Fruit fly (Drosophila melanogaster) whole organism, wandering third instar larva: Measurements from ENCODE around the gene CG6296.

Source experiments
- Abd-B ChIP-seq: fragments of >200 bp; optimal IDR thresholded peaks from 2 replicates; lab custom pipeline; 2017; ENCODE audit warnings: missing biosample characterization, missing genetic modification characterization
- CG32264 ChIP-seq: fragments of 200-800 bp; sonication (Bioruptor generic); optimal IDR thresholded peaks from 2 replicates; lab custom pipeline; 2016; ENCODE audit warnings: missing biosample characterization, missing genetic modification characterization
- CG9705 ChIP-seq: fragments of 200-800 bp; sonication (Bioruptor generic); optimal IDR thresholded peaks from 2 replicates; lab custom pipeline; 2018; ENCODE audit warnings: missing biosample characterization, mild to moderate bottlenecking, missing genetic modification characterization
- CrebA ChIP-seq: fragments of 200-800 bp; sonication (Bioruptor generic); optimal IDR thresholded peaks from 2 replicates; lab custom pipeline; 2016; ENCODE audit warnings: missing biosample characterization, mild to moderate bottlenecking, missing genetic modification characterization, borderline replicate concordance
- Dfd ChIP-seq: fragments of >200 bp; optimal IDR thresholded peaks from 2 replicates; lab custom pipeline; 2017; ENCODE audit warnings: missing biosample characterization, missing genetic modification characterization
- Dif ChIP-seq: fragments of 200-275, 200-300 bp; sonication (Bioruptor generic); optimal IDR thresholded peaks from 2 replicates; lab custom pipeline; 2018; ENCODE audit warnings: missing biosample characterization, missing genetic modification characterization; ENCODE audit not compliant: partially characterized antibody
- GATAd ChIP-seq: sonication (Bioruptor generic); optimal IDR thresholded peaks from 2 replicates; lab custom pipeline; 2016; ENCODE audit warnings: missing biosample characterization, missing genetic modification characterization
- HLH106 ChIP-seq: fragments of 200-800 bp; optimal IDR thresholded peaks from 3 replicates; lab custom pipeline; 2019; ENCODE audit warnings: missing biosample characterization, mild to moderate bottlenecking, missing genetic modification characterization, moderate library complexity
- Hnf4 ChIP-seq: fragments of 200-800 bp; sonication (Bioruptor generic); optimal IDR thresholded peaks from 2 replicates; lab custom pipeline; 2016; ENCODE audit warnings: missing biosample characterization, mild to moderate bottlenecking, missing genetic modification characterization
- Hr78 ChIP-seq: fragments of >200 bp; optimal IDR thresholded peaks from 2 replicates; lab custom pipeline; 2017; ENCODE audit warnings: missing biosample characterization, missing genetic modification characterization
- Hr83 ChIP-seq: fragments of 200-300 bp; sonication (Bioruptor generic); optimal IDR thresholded peaks from 2 replicates; lab custom pipeline; 2016; ENCODE audit warnings: missing biosample characterization, mild to moderate bottlenecking, missing genetic modification characterization, moderate library complexity; ENCODE audit not compliant: poor library complexity, severe bottlenecking
- Jra ChIP-seq: sonication (Bioruptor generic); optimal IDR thresholded peaks from 2 replicates; lab custom pipeline; 2016; ENCODE audit warnings: missing biosample characterization, missing genetic modification characterization
- Mio ChIP-seq: sonication (Bioruptor generic); optimal IDR thresholded peaks from 2 replicates; lab custom pipeline; 2016; ENCODE audit warnings: missing biosample characterization, missing genetic modification characterization
- Myc ChIP-seq: fragments of >200 bp; optimal IDR thresholded peaks from 2 replicates; lab custom pipeline; 2017
- N ChIP-seq: fragments of >200 bp; optimal IDR thresholded peaks from 2 replicates; lab custom pipeline; 2018; ENCODE audit warnings: missing biosample characterization, missing external identifiers, missing genetic modification characterization
- OdsH ChIP-seq: fragments of 200-800 bp; sonication (Bioruptor generic); optimal IDR thresholded peaks from 2 replicates; lab custom pipeline; 2016; ENCODE audit warnings: missing biosample characterization, mild to moderate bottlenecking, missing genetic modification characterization
- Rel ChIP-seq, 2 experiments: fragments of 200-800 bp; sonication (Bioruptor generic) in 1 of 2; optimal IDR thresholded peaks; 2 replicates in 1 of 2; 3 replicates in 1 of 2; lab custom pipeline; 2016 to 2019; ENCODE audit warnings: mild to moderate bottlenecking in 2 of 2, missing biosample characterization in 2 of 2, missing genetic modification characterization in 2 of 2, moderate library complexity in 1 of 2
- Sp1 ChIP-seq: fragments of 200-800 bp; sonication (Bioruptor generic); optimal IDR thresholded peaks from 3 replicates; lab custom pipeline; 2019; ENCODE audit warnings: missing biosample characterization, mild to moderate bottlenecking, missing genetic modification characterization, moderate library complexity
- Vsx2 ChIP-seq: fragments of 200-300, 225-300 bp; sonication (Bioruptor generic); optimal IDR thresholded peaks from 2 replicates; lab custom pipeline; 2018; ENCODE audit warnings: missing biosample characterization, missing genetic modification characterization; ENCODE audit not compliant: partially characterized antibody
- br ChIP-seq: fragments of 200-800 bp; sonication (Bioruptor generic); optimal IDR thresholded peaks from 2 replicates; lab custom pipeline; 2016; ENCODE audit warnings: missing biosample characterization, missing genetic modification characterization
- brk ChIP-seq: fragments of 200-800 bp; sonication (Bioruptor generic); optimal IDR thresholded peaks from 2 replicates; lab custom pipeline; 2016; ENCODE audit warnings: missing biosample characterization, mild to moderate bottlenecking, missing genetic modification characterization
- dl ChIP-seq, 2 experiments: fragments of 175-275, 200-275 bp in 1 of 2; fragments of 200-275 bp in 1 of 2; sonication (Bioruptor generic); optimal IDR thresholded peaks; lab custom pipeline; 2018; ENCODE audit warnings: mild to moderate bottlenecking in 2 of 2, missing biosample characterization in 2 of 2, missing genetic modification characterization in 2 of 2, moderate library complexity in 2 of 2; ENCODE audit not compliant: partially characterized antibody in 2 of 2, insufficient read depth in 1 of 2
- dmrt93B ChIP-seq: fragments of 200-800 bp; sonication (Bioruptor generic); optimal IDR thresholded peaks from 2 replicates; lab custom pipeline; 2018; ENCODE audit warnings: missing biosample characterization, mild to moderate bottlenecking, missing genetic modification characterization
- dsf ChIP-seq: sonication (Bioruptor generic); optimal IDR thresholded peaks from 2 replicates; lab custom pipeline; 2016; ENCODE audit warnings: missing biosample characterization, missing genetic modification characterization, borderline replicate concordance
- ey ChIP-seq: fragments of 200-800 bp; sonication (Bioruptor generic); optimal IDR thresholded peaks from 2 replicates; lab custom pipeline; 2016; ENCODE audit warnings: missing biosample characterization, missing genetic modification characterization
- foxo ChIP-seq, 2 experiments: fragments of 200-800 bp; sonication (Bioruptor generic); optimal IDR thresholded peaks; 2 replicates in 1 of 2; 3 replicates in 1 of 2; lab custom pipeline; 2016 to 2017; ENCODE audit warnings: missing biosample characterization in 2 of 2, missing genetic modification characterization in 2 of 2
- fru ChIP-seq: fragments of 200-800 bp; sonication (Bioruptor generic); optimal IDR thresholded peaks from 3 replicates; lab custom pipeline; 2016; ENCODE audit warnings: missing biosample characterization, mild to moderate bottlenecking, missing genetic modification characterization
- h ChIP-seq: fragments of 200-800 bp; sonication (Bioruptor generic); optimal IDR thresholded peaks from 3 replicates; lab custom pipeline; 2016; ENCODE audit warnings: missing biosample characterization, mild to moderate bottlenecking, missing genetic modification characterization
- jim ChIP-seq: fragments of 175-275, 200-325 bp; sonication (Bioruptor generic); optimal IDR thresholded peaks from 2 replicates; lab custom pipeline; 2016; ENCODE audit warnings: missing biosample characterization, mild to moderate bottlenecking, missing genetic modification characterization
- lola ChIP-seq: fragments of >200 bp; optimal IDR thresholded peaks from 2 replicates; lab custom pipeline; 2017; ENCODE audit warnings: missing biosample characterization, missing genetic modification characterization
- pan ChIP-seq: fragments of >200 bp; optimal IDR thresholded peaks from 2 replicates; lab custom pipeline; 2017
- psq ChIP-seq: fragments of 200-800 bp; sonication (Bioruptor generic); optimal IDR thresholded peaks from 3 replicates; lab custom pipeline; 2017; ENCODE audit warnings: missing biosample characterization, mild to moderate bottlenecking, missing genetic modification characterization, moderate library complexity
- rgr ChIP-seq: fragments of 200-800 bp; sonication (Bioruptor generic); optimal IDR thresholded peaks from 3 replicates; lab custom pipeline; 2016; ENCODE audit warnings: missing biosample characterization, mild to moderate bottlenecking, missing genetic modification characterization
- sage ChIP-seq: fragments of 200-800 bp; sonication (Bioruptor generic); optimal IDR thresholded peaks from 2 replicates; lab custom pipeline; 2016; ENCODE audit warnings: missing biosample characterization, mild to moderate bottlenecking, missing genetic modification characterization
- sv ChIP-seq: fragments of 200-800 bp; sonication (Bioruptor generic); optimal IDR thresholded peaks from 3 replicates; lab custom pipeline; 2016; ENCODE audit warnings: missing biosample characterization, missing genetic modification characterization
- tai ChIP-seq: sonication (Bioruptor generic); optimal IDR thresholded peaks from 2 replicates; lab custom pipeline; 2016; ENCODE audit warnings: missing biosample characterization, missing genetic modification characterization
- usp ChIP-seq: fragments of >200 bp; optimal IDR thresholded peaks from 2 replicates; lab custom pipeline; 2017; ENCODE audit warnings: missing biosample characterization, missing genetic modification characterization
- woc ChIP-seq: sonication (Bioruptor generic); optimal IDR thresholded peaks from 2 replicates; lab custom pipeline; 2016; ENCODE audit warnings: missing biosample characterization, mild to moderate bottlenecking, missing genetic modification characterization

The CG6296 gene

dm6 chr3R:26999452-26999851 is 5.8 kb downstream of the CG6296 start, which contains the start of gene CG31077:
Gene CG31077 (plus strand): TSS chr3R:26999752.
- no peak for TF ChIP-seq Dfd (GFP tag; lab: Kevin White, UChicago)
- TF ChIP-seq fru (GFP tag; lab: Kevin White, UChicago) = no peak
- TF ChIP-seq usp (GFP tag; lab: Kevin White, UChicago) = no peak
- TF ChIP-seq jim (GFP tag; lab: Kevin White, UChicago) = no peak
- TF ChIP-seq psq (GFP tag; lab: Kevin White, UChicago) = no peak
- TF ChIP-seq Dif (GFP tag; lab: Kevin White, UChicago) = no peak
- TF ChIP-seq pan (lab: Kevin White, UChicago) = no peak
- TF ChIP-seq Hr78 (GFP tag; lab: Kevin White, UChicago) = no peak
- TF ChIP-seq brk = no peak
- TF ChIP-seq OdsH (GFP tag; lab: Kevin White, UChicago) = no peak

DNA sequence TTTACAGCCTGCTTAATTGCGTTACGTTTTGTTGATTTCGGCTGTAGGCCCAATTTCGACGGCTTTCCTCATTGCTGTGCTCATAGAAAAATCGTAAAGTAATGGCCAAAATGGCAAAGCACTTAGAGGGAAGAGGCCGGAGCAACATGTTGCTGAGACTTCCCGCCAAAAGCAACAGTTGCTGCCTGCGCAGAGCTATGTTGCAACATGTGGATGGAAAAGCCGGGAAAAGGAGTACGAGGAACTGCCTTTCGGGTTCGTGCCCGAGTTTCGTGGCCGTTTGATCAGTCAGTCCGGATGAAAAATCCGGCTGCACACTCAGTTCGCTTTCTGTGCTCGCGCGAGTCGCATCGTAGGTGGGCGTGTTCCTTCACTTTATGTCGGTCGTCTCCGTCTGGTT is 8.6 kb downstream of the CG6296 start, which contains the start of gene RYa-R:
TSS of gene RYa-R (plus strand) at position 339 of the 400 bp plus-strand sequence.
- TF ChIP-seq Vsx2 (GFP tag; lab: Kevin White, UChicago) = no peak

- no peak for TF ChIP-seq h
- no peak for TF ChIP-seq CG9705 (GFP tag; lab: Kevin White, UChicago)
- TF ChIP-seq Hnf4 = no peak
- TF ChIP-seq Hr78 (GFP tag; lab: Kevin White, UChicago) = no peak
- no peak for TF ChIP-seq Myc (lab: Kevin White, UChicago)
- TF ChIP-seq Vsx2 (GFP tag; lab: Kevin White, UChicago) = no peak
- TF ChIP-seq Rel (GFP tag; optimal IDR thresholded peaks at IDR 0.05; lab: Kevin White, UChicago) = no peak
- TF ChIP-seq Rel (tag; optimal IDR thresholded peaks at IDR 0.05; lab: Kevin White, UChicago) = no peak
- TF ChIP-seq Jra = no peak
- TF ChIP-seq dsf (GFP tag; lab: Kevin White, UChicago) = no peak
- TF ChIP-seq, all 38 proteins: peak for 0
Observed at dm6 chr3R:26994532-26994931, 10.7 kb downstream of the CG6296 start, which contains the start of gene TwdlC. Gene TwdlC (plus strand): TSS chr3R:26994832.

DNA sequence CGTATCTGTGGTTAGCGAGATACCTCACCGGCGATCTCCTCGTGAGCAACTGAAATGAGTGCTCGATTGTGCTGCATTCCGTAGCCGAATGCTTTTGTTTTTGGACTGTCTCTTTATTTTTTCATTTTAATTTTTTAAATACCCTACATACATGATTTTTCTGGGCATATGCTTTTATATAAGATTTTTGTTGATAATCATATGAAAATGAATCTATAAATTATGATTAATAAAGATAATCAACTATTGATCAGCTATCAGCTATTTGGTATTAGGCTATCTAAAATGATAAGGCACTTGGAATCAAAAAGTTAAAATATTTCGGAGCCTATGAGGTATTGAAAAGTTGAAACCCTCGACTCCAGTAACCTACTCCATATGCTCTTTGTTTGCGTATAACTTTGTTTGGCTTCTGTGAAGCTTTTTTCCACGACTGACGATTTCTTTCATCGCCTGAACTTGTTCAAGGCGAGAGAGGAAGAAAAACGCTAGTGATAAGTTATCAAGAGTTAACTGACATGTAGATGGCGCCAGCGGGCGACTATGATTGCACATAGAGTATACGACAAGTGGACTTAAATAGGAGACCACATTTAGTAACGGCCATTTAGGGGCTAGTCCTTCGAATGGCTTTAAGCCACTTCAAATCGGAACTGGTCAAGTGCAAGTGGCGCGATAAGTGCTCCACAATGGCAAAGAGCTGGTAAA is 15.3 kb downstream of the CG6296 start, which contains the start of gene CG31076:
TSS of gene CG31076 (minus strand) at position 51 of the 708 bp plus-strand sequence.
- TF ChIP-seq Hr78 (GFP tag; lab: Kevin White, UChicago) = no peak
- peak; percentile 55 for TF ChIP-seq brk
- no peak for TF ChIP-seq GATAd (GFP tag; lab: Kevin White, UChicago)
- TF ChIP-seq psq (GFP tag; lab: Kevin White, UChicago) = peak; percentile 33
- peak; percentile 85 for TF ChIP-seq fru (GFP tag; lab: Kevin White, UChicago)
- peak in 1 of 2 experiments; percentile 83 for TF ChIP-seq foxo (GFP tag; optimal IDR thresholded peaks at IDR 0.05; lab: Kevin White, UChicago)
- TF ChIP-seq Jra = peak; percentile 24
- TF ChIP-seq Dif (GFP tag; lab: Kevin White, UChicago) = no peak
- TF ChIP-seq Rel (GFP tag; optimal IDR thresholded peaks at IDR 0.05; lab: Kevin White, UChicago) = no peak
- TF ChIP-seq Rel (tag; optimal IDR thresholded peaks at IDR 0.05; lab: Kevin White, UChicago) = peak; percentile 35
- TF ChIP-seq sage (GFP tag; lab: Kevin White, UChicago) = peak; percentile 59
- peak; percentile 56 for TF ChIP-seq br (GFP tag; lab: Kevin White, UChicago)
- peak; percentile 78 for TF ChIP-seq rgr
- no peak for TF ChIP-seq Dfd (GFP tag; lab: Kevin White, UChicago)
- TF ChIP-seq jim (GFP tag; lab: Kevin White, UChicago) = no peak
- TF ChIP-seq HLH106 (tag; lab: Kevin White, UChicago) = peak; percentile 82
- no peak for TF ChIP-seq dl (GFP tag; optimal IDR thresholded peaks at IDR 0.05; lab: Kevin White, UChicago; ENCODE audit: insufficient read depth in 1 of 2, partially characterized antibody in 2 of 2)
- TF ChIP-seq Sp1 (GFP tag; lab: Kevin White, UChicago) = peak; percentile 77
- no peak for TF ChIP-seq Abd-B (GFP tag; lab: Kevin White, UChicago)
- TF ChIP-seq Mio (GFP tag; lab: Kevin White, UChicago) = no peak
- peak; percentile 76 for TF ChIP-seq OdsH (GFP tag; lab: Kevin White, UChicago)
- peak; percentile 33 for TF ChIP-seq dmrt93B (GFP tag; lab: Kevin White, UChicago)
- no peak for TF ChIP-seq usp (GFP tag; lab: Kevin White, UChicago)
- TF ChIP-seq sv = no peak
- no peak for TF ChIP-seq Vsx2 (GFP tag; lab: Kevin White, UChicago)
- TF ChIP-seq Hr83 (GFP tag; lab: Kevin White, UChicago) = no peak
- peak; percentile 82 for TF ChIP-seq woc (GFP tag; lab: Kevin White, UChicago)
- peak; percentile 32 for TF ChIP-seq tai (GFP tag; lab: Kevin White, UChicago)
- peak; percentile 67 for TF ChIP-seq Hnf4
- peak; percentile 54 for TF ChIP-seq CrebA (GFP tag; lab: Kevin White, UChicago)
- peak; percentile 51 for TF ChIP-seq CG9705 (GFP tag; lab: Kevin White, UChicago)
- no peak for TF ChIP-seq dsf (GFP tag; lab: Kevin White, UChicago)
- no peak for TF ChIP-seq lola (GFP tag; lab: Kevin White, UChicago)
- TF ChIP-seq h = peak; percentile 89
- peak; percentile 68 for TF ChIP-seq ey (GFP tag; lab: Kevin White, UChicago)
- TF ChIP-seq N = no peak
- TF ChIP-seq pan (lab: Kevin White, UChicago) = peak; percentile 64
- peak; percentile 40 for TF ChIP-seq CG32264 (GFP tag; lab: Kevin White, UChicago)
- TF ChIP-seq Myc (lab: Kevin White, UChicago) = no peak
